Worm (Caenorhabditis elegans): ENCODE results near the gene B0554.2.

The B0554.2 gene

DNA sequence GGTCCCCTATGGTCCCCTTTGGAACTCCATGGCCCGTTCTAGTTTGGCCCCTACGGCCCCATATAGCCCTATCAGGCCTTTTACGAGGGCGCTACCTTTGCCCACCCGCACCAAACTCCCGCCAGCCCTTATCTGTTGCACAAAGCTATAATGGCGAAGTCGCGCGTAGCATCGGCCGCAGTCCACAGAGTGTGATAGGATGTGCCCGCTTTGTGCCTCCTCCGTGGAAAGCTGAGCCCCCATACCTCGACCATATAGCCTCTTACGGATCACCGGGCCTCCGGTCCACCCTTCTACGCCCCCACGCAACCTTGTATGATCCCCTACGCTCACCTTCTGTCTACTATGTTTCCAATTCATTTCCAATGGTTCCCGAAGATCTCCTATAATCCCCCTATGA lies 13.0 kb downstream of the B0554.2 start:
- no peak for TF ChIP-seq nhr-2 (tag; optimal IDR thresholded peaks at IDR 0.05)
- no peak for TF ChIP-seq unc-62 (GFP tag; optimal IDR thresholded peaks at IDR 0.05)

DNA sequence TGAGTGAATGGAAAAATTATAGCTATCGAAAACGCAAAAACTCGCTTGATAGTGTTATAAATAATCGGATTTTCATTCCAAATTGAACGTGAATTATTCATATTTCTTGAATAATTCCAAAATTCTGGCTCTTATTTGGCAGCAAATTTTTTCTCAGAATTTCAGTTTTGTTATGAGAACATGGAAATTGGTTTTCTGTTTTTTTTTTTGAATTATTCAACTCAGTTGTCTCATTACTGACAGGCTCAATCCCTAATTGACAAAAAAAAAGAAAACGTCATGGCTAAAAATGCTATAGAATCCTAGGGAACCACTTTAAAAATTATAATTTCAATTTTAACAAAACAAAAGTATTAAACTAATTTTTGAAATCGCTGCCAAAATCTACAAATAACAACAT lies 15.1 kb downstream of the B0554.2 start, which contains the start of gene srh-35:
TSS of gene srh-35 (minus strand) at position 101 of the 400 bp plus-strand sequence.
- TF ChIP-seq sem-2 (GFP tag; optimal IDR thresholded peaks at IDR 0.05) (no peak), drap-1 (GFP tag; optimal IDR thresholded peaks at IDR 0.05) (no peak), mep-1 (tag; optimal IDR thresholded peaks at IDR 0.05) (no peak), elt-1 (tag; optimal IDR thresholded peaks at IDR 0.05; ENCODE audit: borderline replicate concordance, insufficient read depth) (no peak), nhr-237 (tag; optimal IDR thresholded peaks at IDR 0.05) (no peak), hlh-1 (tag; optimal IDR thresholded peaks at IDR 0.05) (no peak), unc-39 (tag; optimal IDR thresholded peaks at IDR 0.05) (no peak), mls-2 (tag; optimal IDR thresholded peaks at IDR 0.05) (no peak), cnd-1 (tag; optimal IDR thresholded peaks at IDR 0.05) (no peak), ztf-11 (tag; optimal IDR thresholded peaks at IDR 0.05) (no peak), ham-2 (GFP tag; optimal IDR thresholded peaks at IDR 0.05) (no peak), ceh-43 (GFP tag; optimal IDR thresholded peaks at IDR 0.05) (no peak), blmp-1 (tag; optimal IDR thresholded peaks at IDR 0.05) (no peak), bed-3 (GFP tag; optimal IDR thresholded peaks at IDR 0.05) (no peak), flh-1 (GFP tag; optimal IDR thresholded peaks at IDR 0.05) (no peak), lin-32 (GFP tag; optimal IDR thresholded peaks at IDR 0.05) (no peak), sptf-1 (tag; optimal IDR thresholded peaks at IDR 0.05) (no peak), snpc-4 (tag; optimal IDR thresholded peaks at IDR 0.05) (no peak), nhr-28 (tag; optimal IDR thresholded peaks at IDR 0.05) (no peak), nhr-76 (tag; optimal IDR thresholded peaks at IDR 0.05) (no peak)

DNA sequence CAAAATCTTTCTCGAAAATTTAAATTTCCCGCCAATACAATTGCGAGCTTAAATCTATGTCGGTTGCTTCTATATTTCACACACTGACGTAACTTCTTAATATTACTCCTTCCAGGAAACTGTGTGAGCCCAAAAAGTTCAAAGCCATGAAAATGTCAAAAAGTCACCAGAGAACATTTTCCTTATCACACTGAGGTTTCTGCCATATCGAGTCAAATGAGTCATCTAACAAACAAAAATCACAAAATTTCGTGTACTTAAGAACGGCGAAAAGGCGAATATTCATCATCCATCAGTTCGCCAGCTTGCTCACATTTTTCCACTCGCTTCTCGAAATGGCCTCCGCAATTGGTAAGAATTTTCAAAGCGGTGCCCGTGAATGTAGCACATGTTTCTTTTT lies 15.7 kb downstream of the B0554.2 start, which contains the start of gene M02H5.8:
TSS of gene M02H5.8 (plus strand) at position 297 of the 400 bp plus-strand sequence.
- TF ChIP-seq flh-1 (GFP tag; optimal IDR thresholded peaks at IDR 0.05), result no peak
- no peak for TF ChIP-seq ham-2 (GFP tag; optimal IDR thresholded peaks at IDR 0.05)
- no peak for TF ChIP-seq cnd-1 (tag; optimal IDR thresholded peaks at IDR 0.05)
- no peak for TF ChIP-seq blmp-1 (tag; optimal IDR thresholded peaks at IDR 0.05)
- no peak for TF ChIP-seq ztf-11 (tag; optimal IDR thresholded peaks at IDR 0.05)
- no peak for TF ChIP-seq nhr-237 (tag; optimal IDR thresholded peaks at IDR 0.05)
- TF ChIP-seq lin-32 (GFP tag; optimal IDR thresholded peaks at IDR 0.05), result no peak
- no peak for TF ChIP-seq lin-13 (tag; optimal IDR thresholded peaks at IDR 0.05)
- TF ChIP-seq tbx-8 (GFP tag; optimal IDR thresholded peaks at IDR 0.05), result no peak
- TF ChIP-seq ceh-43 (GFP tag; optimal IDR thresholded peaks at IDR 0.05), result no peak
- no peak for TF ChIP-seq lsy-2 (tag; optimal IDR thresholded peaks at IDR 0.05)
- no peak for TF ChIP-seq sptf-1 (tag; optimal IDR thresholded peaks at IDR 0.05)
- no peak for TF ChIP-seq ces-1 (GFP tag; optimal IDR thresholded peaks at IDR 0.05)
- no peak for TF ChIP-seq nhr-76 (tag; optimal IDR thresholded peaks at IDR 0.05)
- no peak for TF ChIP-seq mab-5 (tag; optimal IDR thresholded peaks at IDR 0.05)
- no peak for TF ChIP-seq elt-1 (tag; optimal IDR thresholded peaks at IDR 0.05; ENCODE audit: borderline replicate concordance, insufficient read depth)

DNA sequence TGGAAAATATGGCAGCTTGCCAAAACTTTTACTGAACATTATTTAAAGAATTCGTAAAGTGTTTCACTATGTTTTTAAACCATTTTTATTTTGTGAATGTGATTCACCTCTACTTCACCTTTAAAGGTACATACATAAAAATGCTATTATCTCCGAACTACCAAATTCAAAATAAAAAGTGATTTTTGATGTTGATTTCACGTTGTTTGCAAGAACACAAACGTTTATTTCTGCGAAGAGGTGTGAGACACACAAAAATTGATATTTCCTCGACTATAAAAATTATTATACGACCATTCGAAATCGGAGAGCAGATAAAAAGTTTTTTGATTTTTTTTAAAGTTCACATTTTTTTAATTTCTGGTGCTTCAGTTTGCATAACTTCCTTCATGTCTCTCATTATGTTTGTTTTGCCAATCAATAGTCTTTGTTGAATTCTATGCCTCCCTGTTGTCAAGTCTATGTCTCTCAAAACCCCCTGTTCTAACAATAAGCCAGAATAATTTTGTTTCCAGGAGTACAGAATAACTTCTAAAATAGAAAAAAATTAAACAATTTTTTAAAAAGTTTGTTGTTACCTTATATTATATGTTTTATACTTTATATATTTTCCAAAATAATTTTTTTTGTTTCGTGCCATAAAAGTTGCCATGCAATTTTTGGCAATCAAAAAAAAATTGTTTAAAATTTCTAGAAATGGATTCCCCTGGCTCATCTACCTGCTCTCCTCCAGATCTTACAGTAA lies 16.9 kb downstream of the B0554.2 start, which contains the start of gene nhr-123:
TSS of gene nhr-123 (plus strand) at position 695 of the 745 bp plus-strand sequence.
- TF ChIP-seq nhr-76 (tag; optimal IDR thresholded peaks at IDR 0.05), result no peak
- TF ChIP-seq ceh-43 (GFP tag; optimal IDR thresholded peaks at IDR 0.05), result no peak
- no peak for TF ChIP-seq nhr-12 (tag; optimal IDR thresholded peaks at IDR 0.05)
- TF ChIP-seq lin-13 (tag; optimal IDR thresholded peaks at IDR 0.05), result no peak
- TF ChIP-seq mep-1 (tag; optimal IDR thresholded peaks at IDR 0.05), result no peak
- no peak for TF ChIP-seq sem-2 (GFP tag; optimal IDR thresholded peaks at IDR 0.05)
- no peak for TF ChIP-seq cnd-1 (tag; optimal IDR thresholded peaks at IDR 0.05)
- TF ChIP-seq ceh-83 (GFP tag; optimal IDR thresholded peaks at IDR 0.05), result no peak
- TF ChIP-seq mls-2 (tag; optimal IDR thresholded peaks at IDR 0.05), result no peak
- no peak for TF ChIP-seq drap-1 (GFP tag; optimal IDR thresholded peaks at IDR 0.05)

DNA sequence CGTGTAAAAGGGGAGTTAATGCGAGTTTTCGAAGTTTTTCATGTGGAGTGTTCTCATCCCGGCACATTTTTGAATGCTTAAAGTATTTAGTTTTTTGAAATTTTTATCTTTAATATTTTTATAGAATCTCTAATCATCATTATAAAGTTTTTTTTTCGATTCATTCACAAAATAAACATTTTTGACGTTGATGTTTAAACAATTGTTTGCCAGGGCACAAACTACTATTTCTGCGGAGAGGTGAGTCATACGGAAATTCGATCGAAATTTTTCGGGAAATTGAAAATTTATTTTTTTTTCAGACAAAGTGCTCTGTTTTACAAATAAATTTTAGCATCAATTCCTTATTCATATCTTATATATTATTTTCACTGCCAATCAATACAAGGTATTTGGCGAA lies 19.6 kb downstream of the B0554.2 start, which contains the start of gene nhr-98:
TSS of gene nhr-98 (plus strand) at position 301 of the 400 bp plus-strand sequence.
- TF ChIP-seq unc-120 (tag; optimal IDR thresholded peaks at IDR 0.05; ENCODE audit: poor library complexity, severe bottlenecking), result no peak
- TF ChIP-seq elt-3 (tag; optimal IDR thresholded peaks at IDR 0.05), result no peak
- TF ChIP-seq lin-13 (tag; optimal IDR thresholded peaks at IDR 0.05), result no peak
- TF ChIP-seq lin-32 (GFP tag; optimal IDR thresholded peaks at IDR 0.05), result no peak
- TF ChIP-seq sptf-1 (tag; optimal IDR thresholded peaks at IDR 0.05), result no peak
- no peak for TF ChIP-seq M03D4.4 (tag; optimal IDR thresholded peaks at IDR 0.05)
- TF ChIP-seq unc-62 (GFP tag; optimal IDR thresholded peaks at IDR 0.05), result no peak
- no peak for TF ChIP-seq flh-1 (GFP tag; optimal IDR thresholded peaks at IDR 0.05)
- TF ChIP-seq bed-3 (GFP tag; optimal IDR thresholded peaks at IDR 0.05), result no peak
- TF ChIP-seq mep-1 (tag; optimal IDR thresholded peaks at IDR 0.05), result no peak
- no peak for TF ChIP-seq nhr-76 (tag; optimal IDR thresholded peaks at IDR 0.05)
- no peak for TF ChIP-seq elt-1 (tag; optimal IDR thresholded peaks at IDR 0.05; ENCODE audit: borderline replicate concordance, insufficient read depth)
- TF ChIP-seq mls-2 (tag; optimal IDR thresholded peaks at IDR 0.05), result no peak
- no peak for TF ChIP-seq nhr-2 (tag; optimal IDR thresholded peaks at IDR 0.05)
- no peak for TF ChIP-seq ham-2 (GFP tag; optimal IDR thresholded peaks at IDR 0.05)
- TF ChIP-seq lsy-2 (tag; optimal IDR thresholded peaks at IDR 0.05), result no peak
- TF ChIP-seq ceh-43 (GFP tag; optimal IDR thresholded peaks at IDR 0.05), result no peak
- TF ChIP-seq ztf-11 (tag; optimal IDR thresholded peaks at IDR 0.05), result no peak

Measured in whole organism, mixed stage, embryonic.